Worm (Caenorhabditis elegans) whole organism, L2 larva: ENCODE measurements around the gene daf-31.

Experiments
- F13H6.1 ChIP-seq: sonication (generic microtip); optimal IDR thresholded peaks from 2 replicates; lab custom pipeline; 2016; ENCODE audit warnings: missing genetic modification characterization, missing compliant biosample characterization
- alr-1 ChIP-seq: fragments of 150-350 bp; optimal IDR thresholded peaks from 2 replicates; lab custom pipeline; 2014; ENCODE audit warnings: missing biosample characterization, missing genetic modification characterization
- blmp-1 ChIP-seq: sonication (generic microtip); optimal IDR thresholded peaks from 2 replicates; lab custom pipeline; 2017; ENCODE audit warnings: missing genetic modification characterization, mild to moderate bottlenecking, missing compliant biosample characterization, antibody characterized with exemption, moderate library complexity; ENCODE audit not compliant: insufficient read depth
- egl-27 ChIP-seq: sonication (generic microtip); optimal IDR thresholded peaks from 3 replicates; lab custom pipeline; 2017; ENCODE audit warnings: missing biosample characterization, missing genetic modification reagents, missing genetic modification characterization
- elt-1 ChIP-seq: fragments of 150-350 bp; optimal IDR thresholded peaks from 2 replicates; lab custom pipeline; 2014; ENCODE audit warnings: missing biosample characterization, missing genetic modification characterization
- elt-3 ChIP-seq: sonication (generic microtip); optimal IDR thresholded peaks from 2 replicates; lab custom pipeline; 2017; ENCODE audit warnings: missing biosample characterization, missing genetic modification characterization
- nhr-12 ChIP-seq: fragments of 150-350 bp; optimal IDR thresholded peaks from 2 replicates; lab custom pipeline; 2014; ENCODE audit warnings: missing biosample characterization, missing genetic modification characterization
- snpc-4 ChIP-seq: fragments of 150-350 bp; optimal IDR thresholded peaks from 2 replicates; lab custom pipeline; 2014; ENCODE audit warnings: missing biosample characterization, missing genetic modification characterization
- unc-62 ChIP-seq: fragments of 150-350 bp; optimal IDR thresholded peaks from 2 replicates; lab custom pipeline; 2014; ENCODE audit warnings: missing biosample characterization, missing genetic modification reagents, missing genetic modification characterization
- ztf-11 ChIP-seq: sonication (generic microtip); optimal IDR thresholded peaks from 2 replicates; lab custom pipeline; 2017; ENCODE audit warnings: missing biosample characterization, missing genetic modification characterization

- TF ChIP-seq F13H6.1 (no peak), unc-62 (GFP tag; lab: Kevin White, UChicago) (no peak), snpc-4 (tag; lab: Kevin White, UChicago) (no peak), nhr-12 (no peak), elt-3 (no peak), alr-1 (tag; lab: Kevin White, UChicago) (no peak), egl-27 (tag; lab: Kevin White, UChicago) (no peak), blmp-1 (tag; lab: Kevin White, UChicago) (no peak), elt-1 (no peak), ztf-11 (tag; lab: Kevin White, UChicago) (no peak)
These were observed 35.9 kb upstream of the daf-31 start for ce11 chrIV:8254193-8254592.
